Worm (Caenorhabditis elegans) whole organism, L3 larva: Measurements from ENCODE around the gene hot-6.

Experiments
- aly-2 ChIP-seq: fragments of 150-350 bp; optimal IDR thresholded peaks from 2 replicates; lab custom pipeline; 2014; ENCODE audit warnings: missing biosample characterization, missing genetic modification characterization
- ceh-82 ChIP-seq: fragments of 150-350 bp; optimal IDR thresholded peaks from 2 replicates; lab custom pipeline; 2014; ENCODE audit warnings: missing biosample characterization, missing genetic modification characterization
- ceh-9 ChIP-seq: sonication (generic microtip); optimal IDR thresholded peaks from 2 replicates; lab custom pipeline; 2018; ENCODE audit warnings: missing biosample characterization, missing genetic modification characterization
- daf-12 ChIP-seq: fragments of 150-350 bp; optimal IDR thresholded peaks from 2 replicates; lab custom pipeline; 2014; ENCODE audit warnings: missing biosample characterization, missing genetic modification reagents, missing genetic modification characterization
- egl-5 ChIP-seq: fragments of 150-350 bp; optimal IDR thresholded peaks from 2 replicates; lab custom pipeline; 2017; ENCODE audit warnings: missing biosample characterization, missing genetic modification reagents, missing genetic modification characterization, inconsistent platforms
- elt-1 ChIP-seq: fragments of 150-350 bp; optimal IDR thresholded peaks from 2 replicates; lab custom pipeline; 2014; ENCODE audit warnings: missing biosample characterization, missing genetic modification characterization
- elt-2 ChIP-seq: sonication (generic microtip); optimal IDR thresholded peaks from 2 replicates; lab custom pipeline; 2016; ENCODE audit warnings: missing genetic modification reagents, mild to moderate bottlenecking, missing genetic modification characterization, missing compliant biosample characterization
- fkh-10 ChIP-seq: sonication (generic microtip); optimal IDR thresholded peaks from 2 replicates; lab custom pipeline; 2017; ENCODE audit warnings: missing biosample characterization, missing genetic modification reagents, missing genetic modification characterization
- fkh-2 ChIP-seq: fragments of 150-350 bp; optimal IDR thresholded peaks from 2 replicates; lab custom pipeline; 2014; ENCODE audit warnings: missing biosample characterization, missing genetic modification reagents, missing genetic modification characterization
- hmg-11 ChIP-seq: sonication (generic microtip); optimal IDR thresholded peaks from 2 replicates; lab custom pipeline; 2016; ENCODE audit warnings: missing genetic modification characterization, missing compliant biosample characterization
- jun-1 ChIP-seq: fragments of 150-350 bp; optimal IDR thresholded peaks from 2 replicates; lab custom pipeline; 2014; ENCODE audit warnings: missing biosample characterization, missing genetic modification reagents, missing genetic modification characterization
- lin-15B ChIP-seq: fragments of 150-350 bp; optimal IDR thresholded peaks from 2 replicates; lab custom pipeline; 2014; ENCODE audit warnings: missing biosample characterization, missing genetic modification characterization
- mdl-1 ChIP-seq: fragments of 150-350 bp; optimal IDR thresholded peaks from 2 replicates; lab custom pipeline; 2014; ENCODE audit warnings: missing biosample characterization, missing genetic modification characterization
- mml-1 ChIP-seq: fragments of 150-350 bp; sonication (generic microtip); optimal IDR thresholded peaks from 3 replicates; lab custom pipeline; 2014; ENCODE audit warnings: missing biosample characterization, missing genetic modification characterization
- nhr-23 ChIP-seq: fragments of 150-350 bp; optimal IDR thresholded peaks from 2 replicates; lab custom pipeline; 2014; ENCODE audit warnings: missing biosample characterization, missing genetic modification reagents, missing genetic modification characterization
- nhr-237 ChIP-seq: fragments of 150-350 bp; optimal IDR thresholded peaks from 2 replicates; lab custom pipeline; 2014; ENCODE audit warnings: missing biosample characterization, missing genetic modification characterization
- nhr-25 ChIP-seq: sonication (generic microtip); optimal IDR thresholded peaks from 2 replicates; lab custom pipeline; 2017; ENCODE audit warnings: missing biosample characterization, missing genetic modification characterization
- nhr-43 ChIP-seq: sonication (generic microtip); optimal IDR thresholded peaks from 2 replicates; lab custom pipeline; 2016; ENCODE audit warnings: mild to moderate bottlenecking, missing genetic modification characterization, missing compliant biosample characterization; ENCODE audit not compliant: poor library complexity, severe bottlenecking
- nhr-77 ChIP-seq: fragments of 150-350 bp; optimal IDR thresholded peaks from 2 replicates; lab custom pipeline; 2014; ENCODE audit warnings: missing biosample characterization, missing genetic modification characterization
- pha-4 ChIP-seq: fragments of 150-350 bp; optimal IDR thresholded peaks from 2 replicates; lab custom pipeline; 2014; ENCODE audit warnings: missing biosample characterization, missing genetic modification reagents, missing genetic modification characterization
- pqm-1 ChIP-seq: fragments of 150-350 bp; optimal IDR thresholded peaks from 2 replicates; lab custom pipeline; 2017; ENCODE audit warnings: missing biosample characterization, missing genetic modification characterization, inconsistent platforms
- sea-2 ChIP-seq: fragments of 150-350 bp; sonication (generic microtip); optimal IDR thresholded peaks from 4 replicates; lab custom pipeline; 2014; ENCODE audit warnings: missing biosample characterization, missing genetic modification reagents, missing genetic modification characterization
- skn-1 ChIP-seq: fragments of 150-350 bp; optimal IDR thresholded peaks from 2 replicates; lab custom pipeline; 2014; ENCODE audit warnings: missing biosample characterization, missing genetic modification characterization
- snpc-4 ChIP-seq: fragments of 150-350 bp; optimal IDR thresholded peaks from 2 replicates; lab custom pipeline; 2014; ENCODE audit warnings: missing biosample characterization, missing genetic modification characterization
- unc-39 ChIP-seq: sonication (generic microtip); optimal IDR thresholded peaks from 4 replicates; lab custom pipeline; 2017; ENCODE audit warnings: missing biosample characterization, missing genetic modification characterization
- ztf-11 ChIP-seq: fragments of 150-350 bp; optimal IDR thresholded peaks from 2 replicates; lab custom pipeline; 2014; ENCODE audit warnings: missing biosample characterization, missing genetic modification characterization
- ztf-4 ChIP-seq: fragments of 150-350 bp; optimal IDR thresholded peaks from 2 replicates; lab custom pipeline; 2014; ENCODE audit warnings: missing biosample characterization, missing genetic modification characterization

The hot-6 gene

ce11 chrV:10998797-10999196 lies 23.9 kb downstream of the hot-6 start, which contains the start of gene F53B7.7:
TSS of gene F53B7.7 (plus strand) at chrV:10999097.
- TF ChIP-seq jun-1 (no peak), nhr-25 (tag; lab: Kevin White, UChicago) (no peak), nhr-237 (tag; lab: Kevin White, UChicago) (no peak), aly-2 (tag; lab: Kevin White, UChicago) (no peak), fkh-2 (no peak)
- TF ChIP-seq, all 47 proteins: peak for 0

ce11 chrV:10991789-10992188 lies 30.9 kb downstream of the hot-6 start, which contains the start of gene frpr-9:
TSS of gene frpr-9 (plus strand) at chrV:10992089.
- no peak for TF ChIP-seq pqm-1 (tag; lab: Kevin White, UChicago)

ce11 chrV:10981113-10981512 lies 41.6 kb downstream of the hot-6 start, which contains the start of gene fig-1:
TSS of gene fig-1 (minus strand) at chrV:10981213.
- TF ChIP-seq snpc-4: no peak
- TF ChIP-seq mdl-1 (tag; lab: Kevin White, UChicago): no peak
- no peak for TF ChIP-seq egl-5 (tag; lab: Kevin White, UChicago)
- TF ChIP-seq ceh-82 (tag; lab: Kevin White, UChicago): no peak
- no peak for TF ChIP-seq sea-2 (GFP tag; lab: Kevin White, UChicago)
- TF ChIP-seq mml-1 (tag; lab: Kevin White, UChicago): no peak
- TF ChIP-seq lin-15B (tag; lab: Kevin White, UChicago): no peak
- TF ChIP-seq fkh-10 (GFP tag; lab: Kevin White, UChicago): no peak
- no peak for TF ChIP-seq ztf-4 (tag; lab: Kevin White, UChicago)
- TF ChIP-seq nhr-77 (tag; lab: Kevin White, UChicago): no peak
- no peak for TF ChIP-seq unc-39 (tag; lab: Kevin White, UChicago)
- TF ChIP-seq nhr-23 (tag; lab: Kevin White, UChicago): no peak
- TF ChIP-seq jun-1: no peak
- no peak for TF ChIP-seq hmg-11 (tag; lab: Kevin White, UChicago)
- no peak for TF ChIP-seq nhr-25 (tag; lab: Kevin White, UChicago)
- no peak for TF ChIP-seq pha-4
- TF ChIP-seq skn-1 (tag; lab: Kevin White, UChicago): no peak
- TF ChIP-seq ztf-11 (tag; lab: Kevin White, UChicago): no peak

- TF ChIP-seq elt-1 (tag; lab: Kevin White, UChicago): no peak
- TF ChIP-seq lin-15B (tag; lab: Kevin White, UChicago): no peak
- TF ChIP-seq daf-12 (tag; lab: Kevin White, UChicago): no peak
- no peak for TF ChIP-seq skn-1 (tag; lab: Kevin White, UChicago)
- no peak for TF ChIP-seq mml-1 (tag; lab: Kevin White, UChicago)
- TF ChIP-seq pqm-1 (tag; lab: Kevin White, UChicago): no peak
- no peak for TF ChIP-seq jun-1
- no peak for TF ChIP-seq elt-2 (tag; lab: Kevin White, UChicago)
- TF ChIP-seq fkh-10 (GFP tag; lab: Kevin White, UChicago): no peak
- TF ChIP-seq aly-2 (tag; lab: Kevin White, UChicago): no peak
- no peak for TF ChIP-seq hmg-11 (tag; lab: Kevin White, UChicago)
- no peak for TF ChIP-seq ceh-9 (tag; lab: Kevin White, UChicago)
- no peak for TF ChIP-seq nhr-43 (tag; lab: Kevin White, UChicago)
- TF ChIP-seq snpc-4: no peak
- TF ChIP-seq nhr-23 (tag; lab: Kevin White, UChicago): no peak
- TF ChIP-seq mdl-1 (tag; lab: Kevin White, UChicago): no peak
- no peak for TF ChIP-seq ceh-82 (tag; lab: Kevin White, UChicago)
- no peak for TF ChIP-seq pha-4
- no peak for TF ChIP-seq sea-2 (GFP tag; lab: Kevin White, UChicago)
Measured at ce11 chrV:10975091-10975490, 47.6 kb downstream of the hot-6 start.
